Fruit fly (Drosophila melanogaster) whole organism, wandering third instar larva: ENCODE measurements around the gene CG43117.

Experiments
- Abd-B ChIP-seq: fragments of >200 bp; optimal IDR thresholded peaks from 2 replicates; lab custom pipeline; 2017; ENCODE audit warnings: missing biosample characterization, missing genetic modification characterization
- CG32264 ChIP-seq: fragments of 200-800 bp; sonication (Bioruptor generic); optimal IDR thresholded peaks from 2 replicates; lab custom pipeline; 2016; ENCODE audit warnings: missing biosample characterization, missing genetic modification characterization
- CG9705 ChIP-seq: fragments of 200-800 bp; sonication (Bioruptor generic); optimal IDR thresholded peaks from 2 replicates; lab custom pipeline; 2018; ENCODE audit warnings: missing biosample characterization, mild to moderate bottlenecking, missing genetic modification characterization
- CrebA ChIP-seq: fragments of 200-800 bp; sonication (Bioruptor generic); optimal IDR thresholded peaks from 2 replicates; lab custom pipeline; 2016; ENCODE audit warnings: missing biosample characterization, mild to moderate bottlenecking, missing genetic modification characterization, borderline replicate concordance
- Dfd ChIP-seq: fragments of >200 bp; optimal IDR thresholded peaks from 2 replicates; lab custom pipeline; 2017; ENCODE audit warnings: missing biosample characterization, missing genetic modification characterization
- Dif ChIP-seq: fragments of 200-275, 200-300 bp; sonication (Bioruptor generic); optimal IDR thresholded peaks from 2 replicates; lab custom pipeline; 2018; ENCODE audit warnings: missing biosample characterization, missing genetic modification characterization; ENCODE audit not compliant: partially characterized antibody
- GATAd ChIP-seq: sonication (Bioruptor generic); optimal IDR thresholded peaks from 2 replicates; lab custom pipeline; 2016; ENCODE audit warnings: missing biosample characterization, missing genetic modification characterization
- Hnf4 ChIP-seq: fragments of 200-800 bp; sonication (Bioruptor generic); optimal IDR thresholded peaks from 2 replicates; lab custom pipeline; 2016; ENCODE audit warnings: missing biosample characterization, mild to moderate bottlenecking, missing genetic modification characterization
- Hr78 ChIP-seq: fragments of >200 bp; optimal IDR thresholded peaks from 2 replicates; lab custom pipeline; 2017; ENCODE audit warnings: missing biosample characterization, missing genetic modification characterization
- Hr83 ChIP-seq: fragments of 200-300 bp; sonication (Bioruptor generic); optimal IDR thresholded peaks from 2 replicates; lab custom pipeline; 2016; ENCODE audit warnings: missing biosample characterization, mild to moderate bottlenecking, missing genetic modification characterization, moderate library complexity; ENCODE audit not compliant: poor library complexity, severe bottlenecking
- Mio ChIP-seq: sonication (Bioruptor generic); optimal IDR thresholded peaks from 2 replicates; lab custom pipeline; 2016; ENCODE audit warnings: missing biosample characterization, missing genetic modification characterization
- Myc ChIP-seq: fragments of >200 bp; optimal IDR thresholded peaks from 2 replicates; lab custom pipeline; 2017
- N ChIP-seq: fragments of >200 bp; optimal IDR thresholded peaks from 2 replicates; lab custom pipeline; 2018; ENCODE audit warnings: missing biosample characterization, missing external identifiers, missing genetic modification characterization
- Rel ChIP-seq, 2 experiments: fragments of 200-800 bp; sonication (Bioruptor generic) in 1 of 2; optimal IDR thresholded peaks; 2 replicates in 1 of 2; 3 replicates in 1 of 2; lab custom pipeline; 2016 to 2019; ENCODE audit warnings: mild to moderate bottlenecking in 2 of 2, missing biosample characterization in 2 of 2, missing genetic modification characterization in 2 of 2, moderate library complexity in 1 of 2
- Sp1 ChIP-seq: fragments of 200-800 bp; sonication (Bioruptor generic); optimal IDR thresholded peaks from 3 replicates; lab custom pipeline; 2019; ENCODE audit warnings: missing biosample characterization, mild to moderate bottlenecking, missing genetic modification characterization, moderate library complexity
- Vsx2 ChIP-seq: fragments of 200-300, 225-300 bp; sonication (Bioruptor generic); optimal IDR thresholded peaks from 2 replicates; lab custom pipeline; 2018; ENCODE audit warnings: missing biosample characterization, missing genetic modification characterization; ENCODE audit not compliant: partially characterized antibody
- br ChIP-seq: fragments of 200-800 bp; sonication (Bioruptor generic); optimal IDR thresholded peaks from 2 replicates; lab custom pipeline; 2016; ENCODE audit warnings: missing biosample characterization, missing genetic modification characterization
- brk ChIP-seq: fragments of 200-800 bp; sonication (Bioruptor generic); optimal IDR thresholded peaks from 2 replicates; lab custom pipeline; 2016; ENCODE audit warnings: missing biosample characterization, mild to moderate bottlenecking, missing genetic modification characterization
- dl ChIP-seq, 2 experiments: fragments of 175-275, 200-275 bp in 1 of 2; fragments of 200-275 bp in 1 of 2; sonication (Bioruptor generic); optimal IDR thresholded peaks; lab custom pipeline; 2018; ENCODE audit warnings: mild to moderate bottlenecking in 2 of 2, missing biosample characterization in 2 of 2, missing genetic modification characterization in 2 of 2, moderate library complexity in 2 of 2; ENCODE audit not compliant: partially characterized antibody in 2 of 2, insufficient read depth in 1 of 2
- dsf ChIP-seq: sonication (Bioruptor generic); optimal IDR thresholded peaks from 2 replicates; lab custom pipeline; 2016; ENCODE audit warnings: missing biosample characterization, missing genetic modification characterization, borderline replicate concordance
- ey ChIP-seq: fragments of 200-800 bp; sonication (Bioruptor generic); optimal IDR thresholded peaks from 2 replicates; lab custom pipeline; 2016; ENCODE audit warnings: missing biosample characterization, missing genetic modification characterization
- foxo ChIP-seq, 2 experiments: fragments of 200-800 bp; sonication (Bioruptor generic); optimal IDR thresholded peaks; 2 replicates in 1 of 2; 3 replicates in 1 of 2; lab custom pipeline; 2016 to 2017; ENCODE audit warnings: missing biosample characterization in 2 of 2, missing genetic modification characterization in 2 of 2
- fru ChIP-seq: fragments of 200-800 bp; sonication (Bioruptor generic); optimal IDR thresholded peaks from 3 replicates; lab custom pipeline; 2016; ENCODE audit warnings: missing biosample characterization, mild to moderate bottlenecking, missing genetic modification characterization
- h ChIP-seq: fragments of 200-800 bp; sonication (Bioruptor generic); optimal IDR thresholded peaks from 3 replicates; lab custom pipeline; 2016; ENCODE audit warnings: missing biosample characterization, mild to moderate bottlenecking, missing genetic modification characterization
- jim ChIP-seq: fragments of 175-275, 200-325 bp; sonication (Bioruptor generic); optimal IDR thresholded peaks from 2 replicates; lab custom pipeline; 2016; ENCODE audit warnings: missing biosample characterization, mild to moderate bottlenecking, missing genetic modification characterization
- lola ChIP-seq: fragments of >200 bp; optimal IDR thresholded peaks from 2 replicates; lab custom pipeline; 2017; ENCODE audit warnings: missing biosample characterization, missing genetic modification characterization
- rgr ChIP-seq: fragments of 200-800 bp; sonication (Bioruptor generic); optimal IDR thresholded peaks from 3 replicates; lab custom pipeline; 2016; ENCODE audit warnings: missing biosample characterization, mild to moderate bottlenecking, missing genetic modification characterization
- sage ChIP-seq: fragments of 200-800 bp; sonication (Bioruptor generic); optimal IDR thresholded peaks from 2 replicates; lab custom pipeline; 2016; ENCODE audit warnings: missing biosample characterization, mild to moderate bottlenecking, missing genetic modification characterization
- sv ChIP-seq: fragments of 200-800 bp; sonication (Bioruptor generic); optimal IDR thresholded peaks from 3 replicates; lab custom pipeline; 2016; ENCODE audit warnings: missing biosample characterization, missing genetic modification characterization
- tai ChIP-seq: sonication (Bioruptor generic); optimal IDR thresholded peaks from 2 replicates; lab custom pipeline; 2016; ENCODE audit warnings: missing biosample characterization, missing genetic modification characterization
- usp ChIP-seq: fragments of >200 bp; optimal IDR thresholded peaks from 2 replicates; lab custom pipeline; 2017; ENCODE audit warnings: missing biosample characterization, missing genetic modification characterization

CG43117 gene

DNA sequence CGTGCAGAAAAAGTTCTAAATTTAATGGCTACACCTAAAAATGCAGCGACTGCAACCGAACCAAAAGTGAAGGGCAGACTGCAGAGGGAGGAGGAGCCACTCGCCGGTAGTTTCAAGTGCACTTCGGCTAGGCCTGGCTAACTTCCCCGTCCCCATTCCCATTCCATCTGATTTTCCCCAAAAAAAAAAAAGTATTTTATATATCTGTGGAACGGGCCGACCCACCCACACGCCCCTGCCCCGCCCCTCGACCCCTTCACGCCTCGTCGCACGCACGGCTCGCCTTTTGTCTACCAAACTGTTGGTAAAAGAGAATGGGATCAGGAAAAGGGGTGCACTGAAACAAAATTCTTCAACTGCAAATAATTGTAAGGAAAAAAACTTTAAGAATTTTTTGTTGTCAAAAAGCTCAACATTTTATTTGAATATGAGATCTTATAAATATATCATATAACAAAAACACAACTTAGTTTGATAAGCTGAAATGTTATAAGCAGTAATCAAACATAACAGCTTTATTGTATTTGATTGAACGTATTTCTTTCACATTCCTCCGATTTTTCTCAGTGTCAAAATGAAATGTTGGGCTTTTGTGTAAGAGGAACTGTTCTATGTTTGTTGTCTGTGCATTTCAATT, 10.6 kb upstream of the CG43117 start:
- TF ChIP-seq dl (GFP tag; optimal IDR thresholded peaks at IDR 0.05; lab: Kevin White, UChicago; ENCODE audit: insufficient read depth in 1 of 2, partially characterized antibody in 2 of 2) (no peak), Hnf4 (GFP tag; lab: Kevin White, UChicago) (no peak), brk (no peak), Myc (no peak), ey (GFP tag; lab: Kevin White, UChicago) (no peak), sv (GFP tag; lab: Kevin White, UChicago) (no peak), N (GFP tag; lab: Kevin White, UChicago) (no peak), Dfd (GFP tag; lab: Kevin White, UChicago) (no peak), tai (no peak), Hr78 (GFP tag; lab: Kevin White, UChicago) (no peak), CrebA (no peak), fru (GFP tag; lab: Kevin White, UChicago) (no peak), rgr (GFP tag; lab: Kevin White, UChicago) (no peak), Mio (GFP tag; lab: Kevin White, UChicago) (no peak)

DNA sequence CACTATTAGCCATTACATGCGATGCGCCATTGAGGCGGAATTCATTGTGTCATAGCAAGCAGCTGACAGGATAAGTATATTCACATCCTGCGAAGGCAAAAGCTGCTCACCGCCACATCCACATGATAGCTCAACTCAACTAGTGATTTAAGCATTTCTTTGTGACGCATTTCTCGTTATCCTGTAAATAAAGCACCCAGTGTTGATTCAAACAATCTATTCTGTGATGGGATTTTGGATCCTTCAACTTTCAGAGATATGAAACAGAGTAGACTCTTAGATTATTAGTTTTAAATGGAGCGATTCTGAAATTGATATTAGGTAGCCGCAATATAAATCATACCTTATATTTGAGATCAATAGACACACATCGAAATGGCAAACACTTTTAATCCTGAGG, 5.8 kb upstream of the CG43117 start, which contains the start of gene Hex-t1:
Gene Hex-t1 (plus strand): TSS at position 301 of the 400 bp plus-strand sequence.
- TF ChIP-seq lola = no peak
- no peak for TF ChIP-seq Vsx2 (GFP tag; lab: Kevin White, UChicago)
- no peak for TF ChIP-seq foxo (GFP tag; optimal IDR thresholded peaks at IDR 0.05; lab: Kevin White, UChicago)
- no peak for TF ChIP-seq rgr (GFP tag; lab: Kevin White, UChicago)
- no peak for TF ChIP-seq GATAd (GFP tag; lab: Kevin White, UChicago)
- TF ChIP-seq Hr83 (GFP tag; lab: Kevin White, UChicago) = no peak
- no peak for TF ChIP-seq h (GFP tag; lab: Kevin White, UChicago)
- TF ChIP-seq CG9705 = no peak
- TF ChIP-seq CG32264 (GFP tag; lab: Kevin White, UChicago) = no peak
- no peak for TF ChIP-seq usp (GFP tag; lab: Kevin White, UChicago)
- TF ChIP-seq br (GFP tag; lab: Kevin White, UChicago) = no peak

DNA sequence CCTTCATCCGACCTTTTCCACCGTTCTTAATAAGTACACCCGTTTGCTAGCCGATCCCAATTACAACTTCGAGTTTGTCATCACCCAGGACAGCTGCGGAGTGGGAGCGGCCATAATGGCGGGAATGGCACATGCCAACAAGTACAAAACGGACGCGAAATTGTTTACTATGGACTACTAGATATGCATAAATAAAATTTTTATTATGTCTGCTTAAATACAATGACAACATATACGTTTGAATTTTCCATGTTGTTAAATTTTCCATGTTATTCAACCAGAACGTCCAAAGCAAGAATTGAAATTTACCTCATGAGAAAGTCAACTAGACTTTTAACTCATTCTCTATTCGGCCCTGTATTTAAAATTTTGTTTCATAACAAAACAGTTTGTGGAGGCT, 4.2 kb upstream of the CG43117 start, which contains the start of gene Hex-t2:
Gene Hex-t2 (plus strand): TSS at position 301 of the 400 bp plus-strand sequence.
- TF ChIP-seq Rel (GFP tag; optimal IDR thresholded peaks at IDR 0.05; lab: Kevin White, UChicago) (no peak), Rel (tag; optimal IDR thresholded peaks at IDR 0.05; lab: Kevin White, UChicago) (no peak), rgr (GFP tag; lab: Kevin White, UChicago) (no peak)

DNA sequence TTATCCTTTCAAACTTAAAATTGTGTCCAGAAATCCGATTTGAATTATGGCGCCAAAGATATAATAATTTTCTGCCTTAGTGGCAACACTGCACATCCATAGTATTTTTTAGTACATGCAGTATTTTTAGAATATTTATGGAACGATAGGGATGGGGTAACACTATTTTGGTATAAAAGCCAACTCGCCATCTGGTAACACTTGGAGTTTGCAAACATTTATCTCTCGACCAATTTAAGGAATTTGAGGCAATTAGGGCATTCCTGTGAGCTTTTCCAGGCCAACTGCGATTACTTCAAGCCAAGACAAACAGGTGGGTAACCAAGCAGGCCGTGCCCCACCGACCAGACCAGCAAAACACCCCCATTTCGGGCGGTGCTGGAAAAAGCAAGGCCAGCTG, 2.2 kb upstream of the CG43117 start, which contains the start of gene CG5447:
Gene CG5447 (plus strand): TSS at position 190 of the 400 bp plus-strand sequence.
- no peak for TF ChIP-seq GATAd (GFP tag; lab: Kevin White, UChicago)
- peak; percentile 10 for TF ChIP-seq Myc

DNA sequence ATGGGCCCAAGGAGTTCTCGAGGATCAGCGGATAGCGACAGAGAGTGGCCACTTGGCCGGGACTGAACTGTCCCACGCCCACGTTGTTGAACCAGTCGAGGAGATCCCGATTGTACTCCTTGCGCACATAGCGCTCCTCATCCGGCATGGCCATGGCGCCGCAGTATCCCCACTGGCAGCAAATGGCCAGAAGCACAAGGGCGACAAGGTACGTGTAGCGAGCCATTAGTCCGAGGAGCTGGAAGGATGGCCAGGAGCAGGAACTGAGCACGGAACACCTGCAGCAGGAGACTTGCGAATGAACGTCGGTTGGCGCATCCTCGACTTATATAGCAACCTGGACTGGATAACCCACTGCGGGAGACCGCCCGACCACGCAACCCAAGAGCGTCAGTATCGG, 1.2 kb downstream of the CG43117 start, which contains the start of gene Pdf:
Gene Pdf (minus strand): TSS at position 304 of the 400 bp plus-strand sequence.
- TF ChIP-seq dl (GFP tag; optimal IDR thresholded peaks at IDR 0.05; lab: Kevin White, UChicago; ENCODE audit: insufficient read depth in 1 of 2, partially characterized antibody in 2 of 2) (no peak), foxo (GFP tag; optimal IDR thresholded peaks at IDR 0.05; lab: Kevin White, UChicago) (no peak), usp (GFP tag; lab: Kevin White, UChicago) (no peak), jim (GFP tag; lab: Kevin White, UChicago) (no peak), Hr83 (GFP tag; lab: Kevin White, UChicago) (no peak), Sp1 (no peak), dsf (GFP tag; lab: Kevin White, UChicago) (no peak), lola (no peak), ey (GFP tag; lab: Kevin White, UChicago) (no peak), GATAd (GFP tag; lab: Kevin White, UChicago) (no peak), Hr78 (GFP tag; lab: Kevin White, UChicago) (no peak), br (GFP tag; lab: Kevin White, UChicago) (no peak), sage (no peak), CG9705 (no peak), Abd-B (GFP tag; lab: Kevin White, UChicago) (no peak), brk (no peak), CG32264 (GFP tag; lab: Kevin White, UChicago) (no peak), Dif (GFP tag; lab: Kevin White, UChicago) (no peak), Hnf4 (GFP tag; lab: Kevin White, UChicago) (no peak), sv (GFP tag; lab: Kevin White, UChicago) (no peak)
